Fruit fly (Drosophila melanogaster) whole organism, embryonic: Measurements from ENCODE around the gene CG33654.

Experiments used
- Abd-B ChIP-seq: fragments of 200-800 bp; sonication (Bioruptor generic); optimal IDR thresholded peaks from 2 replicates; lab custom pipeline; 2018; ENCODE audit warnings: missing biosample characterization, mild to moderate bottlenecking, missing genetic modification characterization, moderate library complexity
- B-H1 ChIP-seq: fragments of 200-800 bp; sonication (Bioruptor generic); IDR thresholded peaks from 3 replicates; pipeline ENCODE4 v1.3.6; 2022; ENCODE audit warnings: missing biosample characterization, missing genetic modification characterization
- B-H2 ChIP-seq: fragments of 200-800 bp; sonication (Bioruptor generic); optimal IDR thresholded peaks from 2 replicates; lab custom pipeline; 2018; ENCODE audit warnings: missing biosample characterization, mild to moderate bottlenecking, missing genetic modification characterization
- CG10209 ChIP-seq: fragments of 200-800 bp; sonication (Bioruptor generic); optimal IDR thresholded peaks from 3 replicates; lab custom pipeline; 2017; ENCODE audit warnings: missing biosample characterization, mild to moderate bottlenecking, missing genetic modification characterization, missing genetic modification reagents
- CG10979 ChIP-seq: fragments of 200-800 bp; sonication (Bioruptor generic); optimal IDR thresholded peaks from 2 replicates; lab custom pipeline; 2018; ENCODE audit warnings: missing biosample characterization, mild to moderate bottlenecking, missing genetic modification characterization, moderate library complexity
- CG11723 ChIP-seq: fragments of 200-800 bp; sonication (Bioruptor generic); optimal IDR thresholded peaks from 2 replicates; lab custom pipeline; 2017; ENCODE audit warnings: missing biosample characterization, mild to moderate bottlenecking, missing genetic modification characterization
- CG12942 ChIP-seq: fragments of 200-800 bp; sonication (Bioruptor generic); optimal IDR thresholded peaks from 3 replicates; lab custom pipeline; 2016; ENCODE audit warnings: missing biosample characterization, missing genetic modification characterization
- CG13287 ChIP-seq: fragments of 200-800 bp; sonication (Bioruptor generic); IDR thresholded peaks from 2 replicates; pipeline ENCODE4 v1.3.6; 2022; ENCODE audit warnings: missing biosample characterization, missing genetic modification characterization; ENCODE audit not compliant: partially characterized antibody
- CG14050 ChIP-seq: fragments of 200-800 bp; sonication (Bioruptor generic); IDR thresholded peaks from 3 replicates; pipeline ENCODE4 v1.3.6; 2022; ENCODE audit warnings: missing biosample characterization, missing genetic modification characterization
- CG15696 ChIP-seq: fragments of 200-800 bp; sonication (Bioruptor generic); optimal IDR thresholded peaks from 2 replicates; lab custom pipeline; 2019; ENCODE audit warnings: missing biosample characterization, mild to moderate bottlenecking, missing genetic modification characterization, moderate library complexity
- CG16779 ChIP-seq: fragments of 200-800 bp; sonication (Bioruptor generic); IDR thresholded peaks from 2 replicates; pipeline ENCODE4 v1.3.6; 2022; ENCODE audit warnings: missing biosample characterization, missing genetic modification characterization
- CG17186 ChIP-seq: fragments of 200-800 bp; sonication (Bioruptor generic); optimal IDR thresholded peaks from 3 replicates; lab custom pipeline; 2017; ENCODE audit warnings: missing biosample characterization, missing genetic modification reagents, missing genetic modification characterization
- CG2889 ChIP-seq: fragments of 200-800 bp; sonication (Bioruptor generic); IDR thresholded peaks from 3 replicates; pipeline ENCODE4 v1.3.6; 2022; ENCODE audit warnings: missing biosample characterization, missing genetic modification characterization
- CG31388 ChIP-seq: fragments of 200-800 bp; sonication (Bioruptor generic); optimal IDR thresholded peaks from 2 replicates; lab custom pipeline; 2016; ENCODE audit warnings: missing biosample characterization, missing genetic modification characterization
- CG8290 ChIP-seq, 3 experiments: fragments of 200-800 bp; sonication (Bioruptor generic); optimal IDR thresholded peaks; 2 replicates each; lab custom pipeline; 2016 to 2019; ENCODE audit warnings: missing biosample characterization in 3 of 3, missing genetic modification characterization in 3 of 3, mild to moderate bottlenecking in 2 of 3, moderate library complexity in 1 of 3
- CG8478 ChIP-seq: fragments of >200 bp; optimal IDR thresholded peaks from 2 replicates; lab custom pipeline; 2018
- D ChIP-seq, 2 experiments: fragments of 200-800 bp in 1 of 2; fragments of >200 bp in 1 of 2; sonication (Bioruptor generic) in 1 of 2; optimal IDR thresholded peaks; 2 replicates in 1 of 2; 3 replicates in 1 of 2; lab custom pipeline; 2017; ENCODE audit warnings: mild to moderate bottlenecking in 1 of 2, missing biosample characterization in 1 of 2, missing genetic modification characterization in 1 of 2, missing genetic modification reagents in 1 of 2
- ERR ChIP-seq: fragments of 200-800 bp; sonication (Bioruptor generic); optimal IDR thresholded peaks from 2 replicates; lab custom pipeline; 2016; ENCODE audit warnings: missing biosample characterization, missing genetic modification characterization
- Fer3 ChIP-seq: fragments of 200-800 bp; sonication (Bioruptor generic); optimal IDR thresholded peaks from 2 replicates; lab custom pipeline; 2018; ENCODE audit warnings: missing biosample characterization, mild to moderate bottlenecking, missing genetic modification characterization, moderate library complexity
- H2.0 ChIP-seq: fragments of 200-800 bp; sonication (Bioruptor generic); IDR thresholded peaks from 2 replicates; pipeline ENCODE4 v1.3.6; 2022; ENCODE audit warnings: missing biosample characterization, missing genetic modification characterization
- HLH54F ChIP-seq: fragments of 200-800 bp; sonication (Bioruptor generic); optimal IDR thresholded peaks from 3 replicates; lab custom pipeline; 2016; ENCODE audit warnings: missing biosample characterization, missing genetic modification characterization
- Hand ChIP-seq: fragments of 200-800 bp; sonication (Bioruptor generic); optimal IDR thresholded peaks from 2 replicates; lab custom pipeline; 2017; ENCODE audit warnings: mild to moderate bottlenecking, missing biosample characterization, missing genetic modification reagents, missing genetic modification characterization
- Lim3 ChIP-seq: fragments of 200-800 bp; sonication (Bioruptor generic); IDR thresholded peaks from 2 replicates; pipeline ENCODE4 v1.3.6; 2022; ENCODE audit warnings: missing biosample characterization, missing genetic modification characterization
- MBD-R2 ChIP-seq: fragments of 200-800 bp; sonication (Bioruptor generic); IDR thresholded peaks from 2 replicates; pipeline ENCODE4 v1.3.6; 2022; ENCODE audit warnings: missing biosample characterization, missing genetic modification characterization
- Med ChIP-seq: fragments of 200-800 bp; sonication (Bioruptor generic); peaks from one replicate; lab custom pipeline; 2016; ENCODE audit warnings: missing biosample characterization, missing genetic modification characterization, mild to moderate bottlenecking, inconsistent platforms, moderate library complexity
- Mrtf ChIP-seq: fragments of 200-800 bp; sonication (Bioruptor generic); IDR thresholded peaks from 3 replicates; pipeline ENCODE4 v1.3.6; 2022; ENCODE audit warnings: missing biosample characterization, missing genetic modification characterization
- NC2α ChIP-seq: fragments of 200-800 bp; sonication (Bioruptor generic); optimal IDR thresholded peaks from 2 replicates; lab custom pipeline; 2016; ENCODE audit warnings: missing biosample characterization, missing genetic modification characterization
- NK7.1 ChIP-seq: fragments of 200-800 bp; sonication (Bioruptor generic); optimal IDR thresholded peaks from 3 replicates; lab custom pipeline; 2016; ENCODE audit warnings: missing biosample characterization, missing genetic modification characterization
- Opbp ChIP-seq: fragments of 200-800 bp; sonication (Bioruptor generic); IDR thresholded peaks from 3 replicates; pipeline ENCODE4 v1.3.6; 2022; ENCODE audit warnings: missing biosample characterization, missing genetic modification characterization; ENCODE audit not compliant: partially characterized antibody
- Poxn ChIP-seq: fragments of 200-800 bp; sonication (Bioruptor generic); IDR thresholded peaks from 2 replicates; pipeline ENCODE4 v1.3.6; 2022; ENCODE audit warnings: missing biosample characterization, missing genetic modification characterization
- Trl ChIP-seq, 3 experiments: fragments of >200 bp in 2 of 3; fragments of 200-800 bp in 1 of 3; sonication (Bioruptor generic) in 1 of 3; optimal IDR thresholded peaks; 2 replicates in 1 of 3; 3 replicates in 2 of 3; lab custom pipeline; 2016 to 2017; ENCODE audit warnings: missing biosample characterization in 1 of 3, missing genetic modification characterization in 1 of 3
- Vsx1 ChIP-seq: fragments of 200-800 bp; sonication (Bioruptor generic); optimal IDR thresholded peaks from 2 replicates; lab custom pipeline; 2017; ENCODE audit warnings: missing biosample characterization, mild to moderate bottlenecking, missing genetic modification characterization, missing genetic modification reagents
- ase ChIP-seq: fragments of 200-800 bp; sonication (Bioruptor generic); IDR thresholded peaks from 3 replicates; pipeline ENCODE4 v1.3.6; 2022; ENCODE audit warnings: missing biosample characterization, missing genetic modification characterization
- ato ChIP-seq: fragments of 200-800 bp; sonication (Bioruptor generic); IDR thresholded peaks from 2 replicates; pipeline ENCODE4 v1.3.6; 2022; ENCODE audit warnings: missing biosample characterization, missing genetic modification characterization; ENCODE audit not compliant: partially characterized antibody
- cas ChIP-seq: fragments of 200-800 bp; sonication (Bioruptor generic); IDR thresholded peaks from 2 replicates; pipeline ENCODE4 v1.3.6; 2022; ENCODE audit warnings: missing biosample characterization, missing genetic modification characterization
- chif ChIP-seq, 2 experiments: fragments of 200-800 bp; sonication (Bioruptor generic); optimal IDR thresholded peaks; 3 replicates each; lab custom pipeline; 2016; ENCODE audit warnings: missing biosample characterization in 2 of 2, missing genetic modification characterization in 2 of 2
- cwo ChIP-seq: fragments of 200-800 bp; sonication (Bioruptor generic); optimal IDR thresholded peaks from 3 replicates; lab custom pipeline; 2017; ENCODE audit warnings: missing biosample characterization, missing genetic modification characterization, mild to moderate bottlenecking, moderate library complexity, missing genetic modification reagents
- dmrt11E ChIP-seq: fragments of 200-800 bp; sonication (Bioruptor generic); optimal IDR thresholded peaks from 3 replicates; lab custom pipeline; 2018; ENCODE audit warnings: missing biosample characterization, mild to moderate bottlenecking, missing genetic modification characterization, moderate library complexity
- dysf ChIP-seq: fragments of 200-800 bp; sonication (Bioruptor generic); IDR thresholded peaks from 3 replicates; pipeline ENCODE4 v1.3.6; 2022; ENCODE audit warnings: missing biosample characterization, missing genetic modification characterization
- fru ChIP-seq: fragments of >200 bp; optimal IDR thresholded peaks from 2 replicates; lab custom pipeline; 2017
- lbe ChIP-seq: fragments of 200-800 bp; sonication (Bioruptor generic); optimal IDR thresholded peaks from 2 replicates; lab custom pipeline; 2016; ENCODE audit warnings: missing biosample characterization, mild to moderate bottlenecking, missing genetic modification characterization
- lilli ChIP-seq: fragments of 200-800 bp; sonication (Bioruptor generic); optimal IDR thresholded peaks from 3 replicates; lab custom pipeline; 2016; ENCODE audit warnings: missing biosample characterization, missing genetic modification characterization
- mld ChIP-seq: fragments of 200-800 bp; sonication (Bioruptor generic); IDR thresholded peaks from 3 replicates; pipeline ENCODE4 v1.3.6; 2022; ENCODE audit warnings: missing biosample characterization, missing genetic modification characterization; ENCODE audit not compliant: partially characterized antibody
- nau ChIP-seq: fragments of 200-800 bp; sonication (Bioruptor generic); optimal IDR thresholded peaks from 3 replicates; lab custom pipeline; 2017; ENCODE audit warnings: missing biosample characterization, mild to moderate bottlenecking, missing genetic modification characterization, missing genetic modification reagents
- otp ChIP-seq: fragments of 200-800 bp; sonication (Bioruptor generic); IDR thresholded peaks from 3 replicates; pipeline ENCODE4, ENCODE4 v1.3.6; 2022; ENCODE audit warnings: missing biosample characterization, missing genetic modification characterization
- p53 ChIP-seq: fragments of 200-800 bp; sonication (Bioruptor generic); optimal IDR thresholded peaks from 2 replicates; lab custom pipeline; 2016; ENCODE audit warnings: missing biosample characterization, missing genetic modification characterization
- sc ChIP-seq, 3 experiments: fragments of >200 bp in 2 of 3; fragments of 200-800 bp in 1 of 3; sonication (Bioruptor generic) in 1 of 3; optimal IDR thresholded peaks; 2 replicates in 2 of 3; 3 replicates in 1 of 3; lab custom pipeline; 2017; ENCODE audit warnings: mild to moderate bottlenecking in 1 of 3, missing biosample characterization in 1 of 3, missing genetic modification characterization in 1 of 3, missing genetic modification reagents in 1 of 3
- stc ChIP-seq: fragments of 200-800 bp; sonication (Bioruptor generic); IDR thresholded peaks from 2 replicates; pipeline ENCODE4 v1.3.6; 2022; ENCODE audit warnings: missing biosample characterization, missing genetic modification characterization

Gene CG33654

dm6 chr3R:9586663-9587248, 3.7 kb upstream of the CG33654 start, which contains the start of gene P58IPK (continued):
- TF ChIP-seq Vsx1 (GFP tag; lab: Kevin White, UChicago) (no peak), mld (GFP tag; lab: Robert Waterston, UW) (peak; percentile 76; the same call in 2 of the 3 replicates), Poxn (GFP tag; lab: Robert Waterston, UW) (no peak), ato (GFP tag; lab: Robert Waterston, UW) (peak; percentile 88), p53 (GFP tag; lab: Kevin White, UChicago) (peak; percentile 60), cas (peak; percentile 38; the same call in 1 of the 2 replicates), dmrt11E (tag; lab: Kevin White, UChicago) (peak; percentile 41), Trl (optimal IDR thresholded peaks at IDR 0.05; lab: Kevin White, UChicago) (no peak), Trl (GFP tag; optimal IDR thresholded peaks at IDR 0.05; lab: Kevin White, UChicago) (peak; percentile 70), sc (optimal IDR thresholded peaks at IDR 0.05; lab: Kevin White, UChicago) (no peak), sc (GFP tag; optimal IDR thresholded peaks at IDR 0.05; lab: Kevin White, UChicago) (no peak), chif (GFP tag; optimal IDR thresholded peaks at IDR 0.05; lab: Kevin White, UChicago) (peak; percentile 42 to 57), CG2889 (GFP tag; lab: Robert Waterston, UW) (no peak), CG17186 (GFP tag; lab: Kevin White, UChicago) (peak; percentile 72), ase (GFP tag; lab: Robert Waterston, UW) (0 out of 3 replicates have a peak, but pooled peaks have one; percentile 11), H2.0 (GFP tag; lab: Robert Waterston, UW) (peak; percentile 59), Hand (no peak), CG8478 (lab: Kevin White, UChicago) (no peak), CG16779 (GFP tag; lab: Robert Waterston, UW) (no peak), NC2α (peak; percentile 28), HLH54F (GFP tag; lab: Kevin White, UChicago) (peak; percentile 81), otp (no peak), NK7.1 (GFP tag; lab: Kevin White, UChicago) (peak; percentile 19), ERR (GFP tag; lab: Kevin White, UChicago) (peak; percentile 61), nau (GFP tag; lab: Kevin White, UChicago) (no peak), CG14050 (no peak), CG11723 (GFP tag; lab: Kevin White, UChicago) (peak; percentile 37), D (optimal IDR thresholded peaks at IDR 0.05; lab: Kevin White, UChicago) (no peak), D (GFP tag; optimal IDR thresholded peaks at IDR 0.05; lab: Kevin White, UChicago) (no peak), cwo (GFP tag; lab: Kevin White, UChicago) (no peak), CG13287 (GFP tag; lab: Robert Waterston, UW) (peak; percentile 97), CG8290 (GFP tag; optimal IDR thresholded peaks at IDR 0.05; lab: Kevin White, UChicago) (peak; percentile 40), CG8290 (tag; optimal IDR thresholded peaks at IDR 0.05; lab: Kevin White, UChicago) (peak in 1 of 2 experiments; percentile 87), Abd-B (GFP tag; lab: Kevin White, UChicago) (peak; percentile 53), CG15696 (tag; lab: Kevin White, UChicago) (peak; percentile 32), CG31388 (GFP tag; lab: Kevin White, UChicago) (no peak), fru (lab: Kevin White, UChicago) (no peak), lbe (GFP tag; lab: Kevin White, UChicago) (peak; percentile 41), CG10209 (peak; percentile 32), Opbp (GFP tag; lab: Robert Waterston, UW) (peak; percentile 96), lilli (peak; percentile 87), CG10979 (tag; lab: Kevin White, UChicago) (peak; percentile 32), B-H2 (peak; percentile 48), MBD-R2 (GFP tag; lab: Robert Waterston, UW) (peak; percentile 79), Med (GFP tag; lab: Kevin White, UChicago) (peak; percentile 97), CG12942 (GFP tag; lab: Kevin White, UChicago) (peak; percentile 47), Mrtf (GFP tag; lab: Robert Waterston, UW) (peak; percentile 57; the same call in 1 of the 3 replicates), B-H1 (GFP tag; lab: Robert Waterston, UW) (no peak), stc (GFP tag; lab: Robert Waterston, UW) (no peak; the same call in 1 of the 2 replicates), dysf (GFP tag; lab: Robert Waterston, UW) (peak; percentile 54; the same call in 2 of the 3 replicates), Lim3 (GFP tag; lab: Robert Waterston, UW) (no peak), Fer3 (tag; lab: Kevin White, UChicago) (peak; percentile 45)
